Fruit fly (Drosophila melanogaster) whole organism, embryonic: Measurements from ENCODE around the gene Atg14.

Experiments used
- Blimp-1 ChIP-seq: fragments of 200-800 bp; sonication (Bioruptor generic); optimal IDR thresholded peaks from 3 replicates; lab custom pipeline; 2018; ENCODE audit warnings: missing biosample characterization, missing genetic modification characterization, mild to moderate bottlenecking, moderate library complexity, missing genetic modification reagents
- CG10321 ChIP-seq: fragments of 200-800 bp; sonication (Bioruptor generic); IDR thresholded peaks from 2 replicates; pipeline ENCODE4 v1.3.6; 2022; ENCODE audit warnings: missing biosample characterization, missing genetic modification characterization
- CG11398 ChIP-seq: fragments of 200-800 bp; sonication (Bioruptor generic); optimal IDR thresholded peaks from 2 replicates; lab custom pipeline; 2016; ENCODE audit warnings: missing biosample characterization, missing genetic modification characterization
- CG11695 ChIP-seq: fragments of 200-800 bp; sonication (Bioruptor generic); IDR thresholded peaks from 3 replicates; pipeline ENCODE4 v1.3.6; 2022; ENCODE audit warnings: missing biosample characterization, missing genetic modification characterization
- CG12104 ChIP-seq: fragments of 200-800 bp; sonication (Bioruptor generic); optimal IDR thresholded peaks from 3 replicates; lab custom pipeline; 2016; ENCODE audit warnings: missing biosample characterization, missing genetic modification characterization
- CG12236 ChIP-seq: fragments of 200-800 bp; sonication (Bioruptor generic); optimal IDR thresholded peaks from 2 replicates; lab custom pipeline; 2016; ENCODE audit warnings: missing biosample characterization, missing genetic modification characterization
- CG12769 ChIP-seq: fragments of 200-800 bp; sonication (Bioruptor generic); optimal IDR thresholded peaks from 2 replicates; lab custom pipeline; 2019; ENCODE audit warnings: missing biosample characterization, mild to moderate bottlenecking, missing genetic modification characterization, moderate library complexity
- CG15073 ChIP-seq: fragments of 200-800 bp; sonication (Bioruptor generic); optimal IDR thresholded peaks from 2 replicates; lab custom pipeline; 2016; ENCODE audit warnings: missing biosample characterization, missing genetic modification characterization
- CG15269 ChIP-seq: fragments of 200-800 bp; sonication (Bioruptor generic); optimal IDR thresholded peaks from 2 replicates; lab custom pipeline; 2018; ENCODE audit warnings: missing biosample characterization, mild to moderate bottlenecking, missing genetic modification characterization, moderate library complexity
- CG15514 ChIP-seq: fragments of 200-800 bp; sonication (Bioruptor generic); optimal IDR thresholded peaks from 3 replicates; lab custom pipeline; 2017; ENCODE audit warnings: missing biosample characterization, missing genetic modification characterization, mild to moderate bottlenecking, moderate library complexity, missing genetic modification reagents
- CG16815 ChIP-seq: fragments of 200-800 bp; sonication (Bioruptor generic); optimal IDR thresholded peaks from 3 replicates; lab custom pipeline; 2017; ENCODE audit warnings: missing biosample characterization, mild to moderate bottlenecking, missing genetic modification characterization
- CG1832 ChIP-seq: fragments of 200-800 bp; sonication (Bioruptor generic); optimal IDR thresholded peaks from 2 replicates; lab custom pipeline; 2017; ENCODE audit warnings: missing biosample characterization, mild to moderate bottlenecking, missing genetic modification characterization, inconsistent platforms
- CG18599 ChIP-seq: fragments of 200-800 bp; sonication (Bioruptor generic); optimal IDR thresholded peaks from 3 replicates; lab custom pipeline; 2017; ENCODE audit warnings: missing biosample characterization, missing genetic modification characterization, mild to moderate bottlenecking, moderate library complexity, missing genetic modification reagents
- CG2129 ChIP-seq: fragments of 200-800 bp; sonication (Bioruptor generic); IDR thresholded peaks from 2 replicates; pipeline ENCODE4 v1.3.6; 2022; ENCODE audit warnings: missing biosample characterization, missing genetic modification characterization; ENCODE audit not compliant: partially characterized antibody
- CG2202 ChIP-seq: fragments of 200-800 bp; sonication (Bioruptor generic); optimal IDR thresholded peaks from 2 replicates; lab custom pipeline; 2018; ENCODE audit warnings: missing biosample characterization, mild to moderate bottlenecking, missing genetic modification characterization
- CG2712 ChIP-seq: fragments of 200-800 bp; optimal IDR thresholded peaks from 3 replicates; lab custom pipeline; 2019; ENCODE audit warnings: missing biosample characterization, mild to moderate bottlenecking, missing genetic modification characterization, moderate library complexity
- CG30020 ChIP-seq: fragments of 200-800 bp; optimal IDR thresholded peaks from 2 replicates; lab custom pipeline; 2019; ENCODE audit warnings: missing biosample characterization, mild to moderate bottlenecking, missing genetic modification characterization, moderate library complexity
- CG30403 ChIP-seq: fragments of 200-800 bp; sonication (Bioruptor generic); optimal IDR thresholded peaks from 3 replicates; lab custom pipeline; 2016; ENCODE audit warnings: missing biosample characterization, missing genetic modification characterization
- CG4282 ChIP-seq: fragments of 200-800 bp; sonication (Bioruptor generic); optimal IDR thresholded peaks from 2 replicates; lab custom pipeline; 2016; ENCODE audit warnings: missing biosample characterization, missing genetic modification characterization
- CG6683 ChIP-seq: fragments of 200-800 bp; sonication (Bioruptor generic); optimal IDR thresholded peaks from 2 replicates; lab custom pipeline; 2017; ENCODE audit warnings: missing biosample characterization, mild to moderate bottlenecking, missing genetic modification characterization, missing genetic modification reagents
- CG7786 ChIP-seq: fragments of 200-800 bp; sonication (Bioruptor generic); optimal IDR thresholded peaks from 2 replicates; lab custom pipeline; 2016; ENCODE audit warnings: missing biosample characterization, missing genetic modification characterization
- CG8359 ChIP-seq: fragments of 200-800 bp; sonication (Bioruptor generic); optimal IDR thresholded peaks from 2 replicates; lab custom pipeline; 2017; ENCODE audit warnings: missing biosample characterization, mild to moderate bottlenecking, missing genetic modification characterization, borderline replicate concordance
- CG9437 ChIP-seq: fragments of 200-800 bp; sonication (Bioruptor generic); optimal IDR thresholded peaks from 2 replicates; lab custom pipeline; 2018; ENCODE audit warnings: missing biosample characterization, mild to moderate bottlenecking, missing genetic modification characterization
- Chrac-16 ChIP-seq: fragments of 200-800 bp; sonication (Bioruptor generic); optimal IDR thresholded peaks from 3 replicates; lab custom pipeline; 2016; ENCODE audit warnings: missing biosample characterization, missing genetic modification characterization
- CkIIα-i1 ChIP-seq: fragments of 200-800 bp; sonication (Bioruptor generic); IDR thresholded peaks from 2 replicates; pipeline ENCODE4 v1.3.6; 2022; ENCODE audit warnings: missing biosample characterization, missing genetic modification characterization
- Dip2 ChIP-seq: fragments of 200-800 bp; sonication (Bioruptor generic); IDR thresholded peaks from 2 replicates; pipeline ENCODE4 v1.3.6; 2022; ENCODE audit warnings: missing biosample characterization, missing genetic modification characterization
- E2f2 ChIP-seq: fragments of 200-800 bp; sonication (Bioruptor generic); IDR thresholded peaks from 2 replicates; pipeline ENCODE4 v1.3.6; 2022; ENCODE audit warnings: missing biosample characterization, missing genetic modification characterization
- Lhr ChIP-seq: fragments of 200-800 bp; sonication (Bioruptor generic); optimal IDR thresholded peaks from 3 replicates; lab custom pipeline; 2017; ENCODE audit warnings: mild to moderate bottlenecking, missing biosample characterization, missing genetic modification reagents, missing genetic modification characterization
- NfI ChIP-seq: fragments of 200-800 bp; sonication (Bioruptor generic); optimal IDR thresholded peaks from 3 replicates; lab custom pipeline; 2018; ENCODE audit warnings: missing biosample characterization, mild to moderate bottlenecking, missing genetic modification characterization, moderate library complexity
- Optix ChIP-seq: fragments of 200-800 bp; sonication (Bioruptor generic); IDR thresholded peaks from 3 replicates; pipeline ENCODE4 v1.3.6; 2022; ENCODE audit warnings: missing biosample characterization, missing genetic modification characterization
- Ravus ChIP-seq: fragments of 200-800 bp; sonication (Bioruptor generic); IDR thresholded peaks from 2 replicates; pipeline ENCODE4 v1.3.6; 2022; ENCODE audit warnings: missing biosample characterization, missing genetic modification characterization
- Usf ChIP-seq: fragments of 200-800 bp; sonication (Bioruptor generic); optimal IDR thresholded peaks from 2 replicates; lab custom pipeline; 2017; ENCODE audit warnings: missing genotype, missing biosample characterization, missing genetic modification characterization
- Xbp1 ChIP-seq: fragments of 200-800 bp; sonication (Bioruptor generic); optimal IDR thresholded peaks from 3 replicates; lab custom pipeline; 2016; ENCODE audit warnings: missing biosample characterization, mild to moderate bottlenecking, missing genetic modification characterization
- Xrp1 ChIP-seq: fragments of 200-800 bp; sonication (Bioruptor generic); IDR thresholded peaks from 2 replicates; pipeline ENCODE4 v1.3.6; 2022; ENCODE audit warnings: missing biosample characterization, missing genetic modification characterization
- al ChIP-seq: fragments of 200-800 bp; sonication (Bioruptor generic); IDR thresholded peaks from 2 replicates; pipeline ENCODE4 v1.3.6; 2022; ENCODE audit warnings: missing biosample characterization, missing genetic modification characterization
- ato ChIP-seq: fragments of 200-800 bp; sonication (Bioruptor generic); IDR thresholded peaks from 2 replicates; pipeline ENCODE4 v1.3.6; 2022; ENCODE audit warnings: missing biosample characterization, missing genetic modification characterization; ENCODE audit not compliant: partially characterized antibody
- cg ChIP-seq: fragments of 200-800 bp; sonication (Bioruptor generic); optimal IDR thresholded peaks from 3 replicates; lab custom pipeline; 2019; ENCODE audit warnings: missing biosample characterization, mild to moderate bottlenecking, missing genetic modification characterization, moderate library complexity
- eve ChIP-seq, 2 experiments: fragments of >200 bp; optimal IDR thresholded peaks; 2 replicates each; lab custom pipeline; 2017; ENCODE audit warnings: missing biosample characterization in 2 of 2, missing genetic modification characterization in 2 of 2
- gt ChIP-seq: fragments of 200-800 bp; sonication (Bioruptor generic); IDR thresholded peaks from 2 replicates; pipeline ENCODE4 v1.3.6; 2022; ENCODE audit warnings: missing biosample characterization, missing genetic modification characterization
- h ChIP-seq: fragments of >200 bp; optimal IDR thresholded peaks from 2 replicates; lab custom pipeline; 2017
- klu ChIP-seq: fragments of 200-800 bp; sonication (Bioruptor generic); IDR thresholded peaks from 2 replicates; pipeline ENCODE4 v1.3.6; 2022; ENCODE audit warnings: missing biosample characterization, missing genetic modification characterization
- mld ChIP-seq: fragments of 200-800 bp; sonication (Bioruptor generic); IDR thresholded peaks from 3 replicates; pipeline ENCODE4 v1.3.6; 2022; ENCODE audit warnings: missing biosample characterization, missing genetic modification characterization; ENCODE audit not compliant: partially characterized antibody
- org-1 ChIP-seq: fragments of 200-800 bp; sonication (Bioruptor generic); optimal IDR thresholded peaks from 2 replicates; lab custom pipeline; 2017; ENCODE audit warnings: missing biosample characterization, missing genetic modification characterization
- pita ChIP-seq: fragments of 200-800 bp; sonication (Bioruptor generic); optimal IDR thresholded peaks from 2 replicates; lab custom pipeline; 2017; ENCODE audit warnings: missing biosample characterization, mild to moderate bottlenecking, missing genetic modification characterization
- sim ChIP-seq: fragments of 200-800 bp; sonication (Bioruptor generic); IDR thresholded peaks from 2 replicates; pipeline ENCODE4 v1.3.6; 2022; ENCODE audit warnings: missing biosample characterization, missing genetic modification characterization
- ssp ChIP-seq: fragments of 200-800 bp; sonication (Bioruptor generic); IDR thresholded peaks from 2 replicates; pipeline ENCODE4 v1.3.6; 2022; ENCODE audit warnings: missing biosample characterization, missing genetic modification characterization
- stwl ChIP-seq: fragments of 200-800 bp; sonication (Bioruptor generic); optimal IDR thresholded peaks from 3 replicates; lab custom pipeline; 2018; ENCODE audit warnings: missing biosample characterization, mild to moderate bottlenecking, missing genetic modification characterization, moderate library complexity
- tgo ChIP-seq: fragments of 200-800 bp; sonication (Bioruptor generic); IDR thresholded peaks from 3 replicates; pipeline ENCODE4 v1.3.6; 2022; ENCODE audit warnings: missing biosample characterization, missing genetic modification characterization
- tna ChIP-seq: fragments of 200-800 bp; sonication (Bioruptor generic); IDR thresholded peaks from 2 replicates; pipeline ENCODE4 v1.3.6; 2022; ENCODE audit warnings: missing biosample characterization, missing genetic modification characterization; ENCODE audit not compliant: partially characterized antibody
- unc-4 ChIP-seq: fragments of 200-800 bp; sonication (Bioruptor generic); IDR thresholded peaks from 2 replicates; pipeline ENCODE4 v1.3.6; 2022; ENCODE audit warnings: missing biosample characterization, missing genetic modification characterization; ENCODE audit not compliant: partially characterized antibody

Atg14 gene

dm6 chr3R:29130902-29131621 is 14.9 kb downstream of the Atg14 start, which contains the start of the genes dgt6 and Vha100-1 (continued):
- TF ChIP-seq Ravus (no peak), CG12104 (GFP tag; lab: Kevin White, UChicago) (no peak), al (no peak), CG2202 (tag; lab: Kevin White, UChicago) (no peak), unc-4 (0 out of 2 replicates have a peak, but pooled peaks have one; percentile 14), CG15514 (peak; percentile 62), Xrp1 (GFP tag; lab: Robert Waterston, UW) (peak; percentile 40; the same call in 1 of the 2 replicates), Dip2 (GFP tag; lab: Robert Waterston, UW) (no peak), NfI (no peak), CG8359 (GFP tag; lab: Kevin White, UChicago) (no peak), CG16815 (GFP tag; lab: Kevin White, UChicago) (no peak), CG11695 (GFP tag; lab: Robert Waterston, UW) (no peak), klu (GFP tag; lab: Robert Waterston, UW) (no peak), CG12236 (GFP tag; lab: Kevin White, UChicago) (no peak), mld (GFP tag; lab: Robert Waterston, UW) (no peak), CG1832 (GFP tag; lab: Kevin White, UChicago) (no peak), gt (GFP tag; lab: Robert Waterston, UW) (no peak), ato (GFP tag; lab: Robert Waterston, UW) (no peak), sim (GFP tag; lab: Robert Waterston, UW) (no peak), Xbp1 (GFP tag; lab: Kevin White, UChicago) (peak; percentile 19), CG7786 (GFP tag; lab: Kevin White, UChicago) (no peak), CG2129 (GFP tag; lab: Robert Waterston, UW) (no peak), tgo (GFP tag; lab: Robert Waterston, UW) (no peak), CG30403 (GFP tag; lab: Kevin White, UChicago) (peak; percentile 51), Chrac-16 (no peak), CG11398 (GFP tag; lab: Kevin White, UChicago) (no peak), CG18599 (GFP tag; lab: Kevin White, UChicago) (no peak), CG6683 (GFP tag; lab: Kevin White, UChicago) (no peak), CG30020 (peak; percentile 70), ssp (GFP tag; lab: Robert Waterston, UW) (peak; percentile 87), Blimp-1 (GFP tag; lab: Kevin White, UChicago) (no peak), stwl (tag; lab: Kevin White, UChicago) (peak; percentile 82), CG15073 (GFP tag; lab: Kevin White, UChicago) (no peak), Lhr (GFP tag; lab: Kevin White, UChicago) (peak; percentile 38), eve (GFP tag; optimal IDR thresholded peaks at IDR 0.05; lab: Kevin White, UChicago) (no peak), cg (no peak), h (lab: Kevin White, UChicago) (no peak), CG10321 (GFP tag; lab: Robert Waterston, UW) (no peak), CG12769 (tag; lab: Kevin White, UChicago) (no peak), E2f2 (GFP tag; lab: Robert Waterston, UW) (peak; percentile 85), pita (no peak), tna (no peak), CG4282 (GFP tag; lab: Kevin White, UChicago) (no peak), Optix (GFP tag; lab: Robert Waterston, UW) (no peak), Usf (GFP tag; lab: Kevin White, UChicago) (no peak), CG15269 (tag; lab: Kevin White, UChicago) (no peak), CG9437 (GFP tag; lab: Kevin White, UChicago) (no peak), org-1 (no peak), CG2712 (tag; lab: Kevin White, UChicago) (peak; percentile 53), CkIIα-i1 (GFP tag; lab: Robert Waterston, UW) (no peak)
